Worm (Caenorhabditis elegans) whole organism, L1 larva: Measurements from ENCODE around the gene T22F3.2.

Experiments used
- C34B4.2 ChIP-seq: sonication (generic microtip); optimal IDR thresholded peaks from 2 replicates; lab custom pipeline; 2017; ENCODE audit warnings: mild to moderate bottlenecking, missing genetic modification characterization, missing compliant biosample characterization
- aha-1 ChIP-seq: fragments of 150-350 bp; optimal IDR thresholded peaks from 2 replicates; lab custom pipeline; 2014; ENCODE audit warnings: missing biosample characterization, missing genetic modification characterization
- aly-2 ChIP-seq: fragments of 150-350 bp; optimal IDR thresholded peaks from 2 replicates; lab custom pipeline; 2014; ENCODE audit warnings: missing biosample characterization, missing genetic modification characterization
- ceh-88 ChIP-seq: fragments of 200-800 bp; sonication (Bioruptor generic); IDR thresholded peaks from 2 replicates; pipeline ENCODE4 v1.3.6; 2022; ENCODE audit warnings: missing genetic modification characterization, missing compliant biosample characterization
- ceh-90 ChIP-seq: sonication (generic microtip); optimal IDR thresholded peaks from 2 replicates; lab custom pipeline; 2016; ENCODE audit warnings: missing genetic modification characterization, missing compliant biosample characterization
- ces-1 ChIP-seq: fragments of 150-350 bp; optimal IDR thresholded peaks from 2 replicates; lab custom pipeline; 2014; ENCODE audit warnings: missing biosample characterization, missing genetic modification reagents, missing genetic modification characterization
- dpl-1 ChIP-seq, 3 experiments: fragments of 150-350 bp in 2 of 3; sonication (generic microtip) in 1 of 3; optimal IDR thresholded peaks; 2 replicates each; lab custom pipeline; 2014 to 2017; ENCODE audit warnings: missing biosample characterization in 3 of 3, missing genetic modification characterization in 3 of 3, missing genetic modification reagents in 3 of 3
- efl-1 ChIP-seq, 4 experiments: fragments of 150-350 bp; optimal IDR thresholded peaks in 3 of 4; peaks in 1 of 4; 1 replicate in 1 of 4; 2 replicates in 3 of 4; lab custom pipeline; 2014; ENCODE audit warnings: missing biosample characterization in 2 of 4, missing genetic modification characterization in 2 of 4, missing genetic modification reagents in 2 of 4
- efl-3 ChIP-seq: fragments of 200-800 bp; sonication (Bioruptor generic); optimal IDR thresholded peaks from 2 replicates; lab custom pipeline; 2018; ENCODE audit warnings: mild to moderate bottlenecking, missing genetic modification characterization, missing compliant biosample characterization
- elt-2 ChIP-seq: sonication (generic microtip); optimal IDR thresholded peaks from 2 replicates; lab custom pipeline; 2016; ENCODE audit warnings: missing genetic modification characterization, mild to moderate bottlenecking, inconsistent platforms, missing compliant biosample characterization, missing genetic modification reagents
- elt-3 ChIP-seq, 6 experiments: fragments of 150-350 bp in 1 of 6; sonication (generic microtip); optimal IDR thresholded peaks; 2 replicates each; lab custom pipeline; 2017 to 2018; ENCODE audit warnings: missing biosample characterization in 6 of 6, missing genetic modification characterization in 6 of 6, inconsistent platforms in 1 of 6
- ets-5 ChIP-seq: fragments of 200-800 bp; sonication (Bioruptor generic); IDR thresholded peaks from 2 replicates; pipeline ENCODE4 v1.3.6; 2022; ENCODE audit warnings: missing genetic modification characterization, missing compliant biosample characterization
- fkh-4 ChIP-seq: sonication (generic microtip); optimal IDR thresholded peaks from 2 replicates; lab custom pipeline; 2016; ENCODE audit warnings: missing compliant biosample characterization, missing genetic modification characterization, borderline replicate concordance
- grh-1 ChIP-seq: fragments of 200-800 bp; sonication (Bioruptor generic); IDR thresholded peaks from 2 replicates; pipeline ENCODE4 v1.3.6; 2022; ENCODE audit warnings: missing genetic modification reagents, missing genetic modification characterization, missing compliant biosample characterization
- hlh-4 ChIP-seq: sonication (generic microtip); optimal IDR thresholded peaks from 2 replicates; lab custom pipeline; 2016; ENCODE audit warnings: mild to moderate bottlenecking, missing genetic modification characterization, missing compliant biosample characterization
- irx-1 ChIP-seq: sonication (generic microtip); optimal IDR thresholded peaks from 2 replicates; lab custom pipeline; 2016; ENCODE audit warnings: missing genetic modification characterization, missing compliant biosample characterization
- lin-13 ChIP-seq: fragments of 150-350 bp; optimal IDR thresholded peaks from 2 replicates; lab custom pipeline; 2014; ENCODE audit warnings: missing biosample characterization, missing genetic modification reagents, missing genetic modification characterization
- lin-14 ChIP-seq: fragments of 200-800 bp; sonication (Bioruptor generic); optimal IDR thresholded peaks from 2 replicates; lab custom pipeline; 2018; ENCODE audit warnings: mild to moderate bottlenecking, missing genetic modification characterization, moderate library complexity, missing compliant biosample characterization
- lin-15B ChIP-seq: fragments of 150-350 bp; sonication (generic microtip); optimal IDR thresholded peaks from 3 replicates; lab custom pipeline; 2014; ENCODE audit warnings: missing biosample characterization, missing genetic modification characterization
- lin-35 ChIP-seq, 2 experiments: fragments of 150-350 bp; optimal IDR thresholded peaks; 2 replicates each; lab custom pipeline; 2014; ENCODE audit warnings: missing biosample characterization in 2 of 2, missing genetic modification characterization in 2 of 2, missing genetic modification reagents in 2 of 2
- lin-39 ChIP-seq: fragments of 150-350 bp; optimal IDR thresholded peaks from 2 replicates; lab custom pipeline; 2014; ENCODE audit warnings: missing biosample characterization, missing genetic modification reagents, missing genetic modification characterization
- mab-9 ChIP-seq: fragments of 200-800 bp; sonication (Bioruptor generic); IDR thresholded peaks from 2 replicates; pipeline ENCODE4 v1.3.6; 2022; ENCODE audit warnings: missing genetic modification reagents, missing genetic modification characterization, missing compliant biosample characterization
- mdl-1 ChIP-seq, 2 experiments: fragments of 150-350 bp; optimal IDR thresholded peaks; 2 replicates each; lab custom pipeline; 2014 to 2017; ENCODE audit warnings: missing biosample characterization in 2 of 2, missing genetic modification characterization in 2 of 2, inconsistent platforms in 1 of 2
- mef-2 ChIP-seq: fragments of 150-350 bp; optimal IDR thresholded peaks from 2 replicates; lab custom pipeline; 2014; ENCODE audit warnings: missing biosample characterization, missing genetic modification characterization
- mep-1 ChIP-seq: fragments of 150-350 bp; optimal IDR thresholded peaks from 2 replicates; lab custom pipeline; 2014; ENCODE audit warnings: missing biosample characterization, missing genetic modification characterization
- nhr-11 ChIP-seq: fragments of 150-350 bp; optimal IDR thresholded peaks from 2 replicates; lab custom pipeline; 2014; ENCODE audit warnings: missing biosample characterization, missing genetic modification characterization
- nhr-20 ChIP-seq: sonication (generic microtip); optimal IDR thresholded peaks from 2 replicates; lab custom pipeline; 2016; ENCODE audit warnings: mild to moderate bottlenecking, missing genetic modification characterization, missing compliant biosample characterization
- nhr-28 ChIP-seq: fragments of 150-350 bp; optimal IDR thresholded peaks from 2 replicates; lab custom pipeline; 2014; ENCODE audit warnings: missing biosample characterization, missing genetic modification characterization
- nhr-71 ChIP-seq: sonication (generic microtip); optimal IDR thresholded peaks from 2 replicates; lab custom pipeline; 2016; ENCODE audit warnings: mild to moderate bottlenecking, missing genetic modification characterization, moderate library complexity, missing compliant biosample characterization
- nhr-90 ChIP-seq: sonication (generic microtip); optimal IDR thresholded peaks from 2 replicates; lab custom pipeline; 2016; ENCODE audit warnings: mild to moderate bottlenecking, missing genetic modification characterization, missing compliant biosample characterization; ENCODE audit not compliant: poor library complexity
- pag-3 ChIP-seq: sonication (generic microtip); optimal IDR thresholded peaks from 2 replicates; lab custom pipeline; 2017; ENCODE audit warnings: missing genetic modification characterization, mild to moderate bottlenecking, missing compliant biosample characterization, antibody characterized with exemption, borderline replicate concordance; ENCODE audit not compliant: insufficient read depth
- pax-3 ChIP-seq: fragments of 200-800 bp; sonication (Bioruptor generic); optimal IDR thresholded peaks from 2 replicates; lab custom pipeline; 2018; ENCODE audit warnings: mild to moderate bottlenecking, missing genetic modification characterization, moderate library complexity, missing compliant biosample characterization
- rnt-1 ChIP-seq: sonication (generic microtip); optimal IDR thresholded peaks from 2 replicates; lab custom pipeline; 2016; ENCODE audit warnings: mild to moderate bottlenecking, missing genetic modification characterization, moderate library complexity, missing compliant biosample characterization
- sox-4 ChIP-seq: sonication (generic microtip); optimal IDR thresholded peaks from 2 replicates; lab custom pipeline; 2016; ENCODE audit warnings: missing genetic modification characterization, missing compliant biosample characterization
- tbx-2 ChIP-seq: sonication (generic microtip); optimal IDR thresholded peaks from 2 replicates; lab custom pipeline; 2016; ENCODE audit warnings: missing genetic modification characterization, missing compliant biosample characterization
- unc-130 ChIP-seq: fragments of 150-350 bp; optimal IDR thresholded peaks from 2 replicates; lab custom pipeline; 2017; ENCODE audit warnings: missing biosample characterization, missing genetic modification characterization, inconsistent platforms
- unc-86 ChIP-seq: sonication (generic microtip); optimal IDR thresholded peaks from 2 replicates; lab custom pipeline; 2016; ENCODE audit warnings: missing genetic modification characterization, missing compliant biosample characterization
- unc-98 ChIP-seq: fragments of 200-800 bp; sonication (Bioruptor generic); IDR thresholded peaks from 2 replicates; pipeline ENCODE4 v1.3.6; 2022; ENCODE audit warnings: missing genetic modification characterization, missing compliant biosample characterization
- ztf-4 ChIP-seq: fragments of 150-350 bp; optimal IDR thresholded peaks from 2 replicates; lab custom pipeline; 2014; ENCODE audit warnings: missing biosample characterization, missing genetic modification characterization

Gene T22F3.2

ce11 chrV:3634293-3635016, 48.0 kb downstream of the T22F3.2 start:
- TF ChIP-seq grh-1 (GFP tag; lab: Robert Waterston, UW) (no peak), C34B4.2 (tag; lab: Kevin White, UChicago) (no peak), nhr-71 (tag; lab: Kevin White, UChicago) (peak; percentile 54), aha-1 (tag; lab: Kevin White, UChicago) (no peak), mef-2 (no peak), fkh-4 (tag; lab: Kevin White, UChicago) (no peak), pag-3 (tag; lab: Kevin White, UChicago) (no peak), mdl-1 (tag; optimal IDR thresholded peaks at IDR 0.05; lab: Kevin White, UChicago) (peak in 1 of 2 experiments; percentile 13), lin-13 (GFP tag; lab: Kevin White, UChicago) (no peak), unc-130 (tag; lab: Kevin White, UChicago) (no peak), ces-1 (GFP tag; lab: Kevin White, UChicago) (no peak), lin-35 (GFP tag; optimal IDR thresholded peaks at IDR 0.05; lab: Kevin White, UChicago) (peak in 1 of 2 experiments; percentile 53), pax-3 (tag; lab: Kevin White, UChicago) (no peak), elt-3 (tag; optimal IDR thresholded peaks at IDR 0.05; lab: Kevin White, UChicago) (no peak), lin-39 (tag; lab: Kevin White, UChicago) (no peak), nhr-20 (peak; percentile 33), ceh-90 (no peak), efl-3 (GFP tag; lab: Kevin White, UChicago) (no peak), lin-14 (GFP tag; lab: Kevin White, UChicago) (no peak), nhr-90 (tag; lab: Kevin White, UChicago) (peak; percentile 15), mep-1 (tag; lab: Kevin White, UChicago) (no peak), efl-1 (optimal IDR thresholded peaks at IDR 0.05; lab: Kevin White, UChicago) (no peak), efl-1 (GFP tag; optimal IDR thresholded peaks at IDR 0.05 in 1 of 2; lab: Kevin White, UChicago) (peak in 1 of 2 experiments; percentile 93), dpl-1 (GFP tag; optimal IDR thresholded peaks at IDR 0.05; lab: Kevin White, UChicago) (no peak), hlh-4 (tag; lab: Kevin White, UChicago) (no peak), ztf-4 (tag; lab: Kevin White, UChicago) (no peak), ceh-88 (GFP tag; lab: Robert Waterston, UW) (no peak), irx-1 (tag; lab: Kevin White, UChicago) (no peak), sox-4 (tag; lab: Kevin White, UChicago) (no peak), tbx-2 (tag; lab: Kevin White, UChicago) (no peak), nhr-28 (no peak), nhr-11 (tag; lab: Kevin White, UChicago) (no peak), elt-2 (peak; percentile 92), unc-98 (no peak), unc-86 (tag; lab: Kevin White, UChicago) (no peak)

DNA sequence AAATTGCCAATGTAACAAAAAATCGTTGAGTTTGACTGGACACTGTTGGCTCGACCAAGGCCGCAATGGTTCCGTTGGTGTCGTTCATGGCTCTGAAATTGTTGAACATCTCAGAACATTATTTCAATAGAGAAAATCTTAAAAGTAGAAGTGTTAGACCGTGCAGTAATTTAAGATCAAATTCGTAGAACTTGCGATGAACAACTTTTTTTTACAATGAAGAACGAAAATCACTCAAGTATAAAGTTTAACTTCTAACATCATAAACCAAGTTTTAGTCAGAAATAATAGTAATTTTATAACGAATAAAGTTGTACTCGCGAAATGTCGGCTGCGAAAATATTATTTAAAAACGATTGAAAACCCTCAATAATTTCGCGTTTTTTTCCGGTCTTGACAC, 50.6 kb downstream of the T22F3.2 start, which contains the start of gene srx-41:
TSS of gene srx-41 (minus strand) at position 101 of the 400 bp plus-strand sequence.
- TF ChIP-seq mab-9: no peak
- TF ChIP-seq lin-15B (tag; lab: Kevin White, UChicago): no peak
- no peak for TF ChIP-seq rnt-1 (tag; lab: Kevin White, UChicago)
- TF ChIP-seq aly-2 (tag; lab: Kevin White, UChicago): no peak
- no peak for TF ChIP-seq ets-5 (GFP tag; lab: Robert Waterston, UW)
- TF ChIP-seq, all 84 proteins: peak for 0
